Worm (Caenorhabditis elegans) whole organism, L4/young adult: ENCODE measurements around the gene srv-13.

Experiments used
- W03F9.2 ChIP-seq: fragments of 150-350 bp; optimal IDR thresholded peaks from 2 replicates; lab custom pipeline; 2014; ENCODE audit warnings: missing biosample characterization, missing genetic modification characterization
- dao-5 ChIP-seq: sonication (generic microtip); optimal IDR thresholded peaks from 2 replicates; lab custom pipeline; 2016; ENCODE audit warnings: missing genotype, missing genetic modification characterization, moderate library complexity, missing compliant biosample characterization
- him-1 ChIP-seq: sonication (generic microtip); optimal IDR thresholded peaks from 2 replicates; lab custom pipeline; 2016; ENCODE audit warnings: missing genotype, missing genetic modification reagents, missing genetic modification characterization, missing compliant biosample characterization

DNA sequence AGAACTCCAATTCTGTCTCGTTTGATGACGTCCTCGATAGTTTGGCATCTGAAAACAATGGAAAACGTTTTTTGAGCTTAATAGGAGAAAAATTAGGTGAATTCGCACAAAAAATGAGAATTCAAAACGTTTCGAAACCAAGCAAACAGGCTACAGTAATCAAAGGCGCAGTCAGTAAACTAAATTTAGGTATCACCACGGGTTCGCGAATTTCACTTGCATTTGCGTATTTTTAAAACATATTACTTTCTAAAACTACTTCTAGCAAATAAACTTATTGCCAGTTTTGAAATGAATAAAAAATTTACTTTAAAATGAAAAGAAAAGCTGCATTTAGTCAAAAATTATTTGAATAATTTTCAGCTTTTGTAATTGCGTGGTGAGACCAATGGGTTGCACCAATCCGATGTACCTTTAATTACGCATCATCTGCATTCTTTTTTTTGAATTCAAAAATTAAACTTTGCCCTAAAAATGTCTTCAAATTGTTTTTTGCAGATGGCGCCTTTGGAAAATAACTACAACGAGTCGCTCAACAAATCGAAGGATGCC lies 14.1 kb downstream of the srv-13 start, which contains the start of the genes Y73B6BL.23 and htp-2:
- TF ChIP-seq him-1 (tag; lab: Kevin White, UChicago) (no peak), W03F9.2 (no peak), dao-5 (tag; lab: Kevin White, UChicago) (no peak)
